Worm (Caenorhabditis elegans) whole organism, L4/young adult: ENCODE data around the gene cutl-17.

ENCODE experiments used
- W03F9.2 ChIP-seq: fragments of 150-350 bp; optimal IDR thresholded peaks from 2 replicates; lab custom pipeline; 2014; ENCODE audit warnings: missing biosample characterization, missing genetic modification characterization
- dao-5 ChIP-seq: sonication (generic microtip); optimal IDR thresholded peaks from 2 replicates; lab custom pipeline; 2016; ENCODE audit warnings: missing genotype, missing genetic modification characterization, moderate library complexity, missing compliant biosample characterization
- him-1 ChIP-seq: sonication (generic microtip); optimal IDR thresholded peaks from 2 replicates; lab custom pipeline; 2016; ENCODE audit warnings: missing genotype, missing genetic modification reagents, missing genetic modification characterization, missing compliant biosample characterization

DNA sequence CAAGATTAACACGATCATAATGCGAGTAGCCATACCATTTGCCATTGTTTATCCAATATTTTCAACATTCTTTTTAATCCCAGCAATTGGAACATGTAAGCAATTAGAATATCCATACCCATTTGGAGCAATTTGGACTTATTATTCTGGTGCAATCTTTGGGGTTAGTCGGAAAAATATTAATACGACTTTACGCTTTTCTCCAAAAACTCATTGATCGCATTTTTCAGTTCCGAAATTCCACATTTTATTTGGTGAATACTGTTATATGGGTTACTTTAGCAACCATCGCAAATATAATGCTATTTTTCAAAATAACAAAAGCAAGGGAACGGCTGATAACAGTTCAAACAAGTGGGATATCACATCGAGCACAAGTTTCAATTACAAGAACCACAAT, 29.5 kb upstream of the cutl-17 start:
- TF ChIP-seq dao-5 = no peak
- TF ChIP-seq him-1 = no peak
- no peak for TF ChIP-seq W03F9.2 (tag; lab: Kevin White, UChicago)
